Worm (Caenorhabditis elegans) whole organism, early embryonic: ENCODE data around the gene nlp-27.

Source experiments
- ama-1 ChIP-seq: fragments of 150-350 bp; optimal IDR thresholded peaks from 2 replicates; lab custom pipeline; 2014
- ceh-36 ChIP-seq: sonication (generic microtip); optimal IDR thresholded peaks from 2 replicates; lab custom pipeline; 2016; ENCODE audit warnings: missing genetic modification characterization, inconsistent platforms, missing compliant biosample characterization
- flt-1 ChIP-seq: fragments of 200-800 bp; sonication (Bioruptor generic); IDR thresholded peaks from 2 replicates; pipeline ENCODE4 v1.3.6; 2022; ENCODE audit warnings: missing genetic modification characterization, missing compliant biosample characterization
- hmbx-1 ChIP-seq: sonication (generic microtip); optimal IDR thresholded peaks from 2 replicates; lab custom pipeline; 2016; ENCODE audit warnings: mild to moderate bottlenecking, missing genetic modification characterization, missing compliant biosample characterization
- hmg-4 ChIP-seq: fragments of 200-800 bp; sonication (Bioruptor generic); optimal IDR thresholded peaks from 2 replicates; lab custom pipeline; 2018; ENCODE audit warnings: mild to moderate bottlenecking, missing genetic modification characterization, missing compliant biosample characterization
- sea-1 ChIP-seq: fragments of 200-800 bp; sonication (Bioruptor generic); conservative IDR thresholded peaks from 2 replicates; pipeline ENCODE4 v1.3.6; 2022; ENCODE audit warnings: missing genetic modification characterization, missing compliant biosample characterization

DNA sequence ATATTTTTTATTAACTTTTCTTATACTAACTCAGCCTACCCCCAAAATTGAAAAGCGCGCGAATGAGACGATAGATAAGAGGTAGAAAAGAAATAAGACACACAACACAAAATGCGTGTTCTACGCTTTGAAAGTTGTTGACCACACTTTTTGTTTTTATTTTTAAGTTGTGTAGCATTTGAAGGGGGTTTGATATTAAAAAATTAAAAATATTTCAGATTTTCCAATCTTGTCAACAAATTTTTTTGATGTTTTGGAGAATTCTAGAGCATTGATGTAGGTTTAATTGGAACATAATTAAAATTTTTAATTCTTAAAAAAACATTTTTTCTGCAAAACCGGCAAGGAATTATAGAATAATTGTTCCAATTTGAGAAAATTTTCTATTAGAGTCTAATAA, 27.9 kb upstream of the nlp-27 start, which contains the start of gene cyp-34A6:
- no peak for TF ChIP-seq ama-1 (lab: Kevin White, UChicago)
- no peak for TF ChIP-seq sea-1 (GFP tag; lab: Robert Waterston, UW)
- TF ChIP-seq hmg-4 (GFP tag; lab: Kevin White, UChicago): no peak
- TF ChIP-seq hmbx-1 (tag; lab: Kevin White, UChicago): no peak
- no peak for TF ChIP-seq flt-1 (GFP tag; lab: Robert Waterston, UW)
- TF ChIP-seq ceh-36 (tag; lab: Kevin White, UChicago): no peak
